Fruit fly (Drosophila melanogaster) whole organism, embryonic: ENCODE data around the gene GatB.

Experiments used
- Atf3 ChIP-seq: fragments of 200-800 bp; sonication (Bioruptor generic); optimal IDR thresholded peaks from 3 replicates; lab custom pipeline; 2016; ENCODE audit warnings: missing biosample characterization, missing genetic modification characterization
- BEAF-32 ChIP-seq: fragments of 200-800 bp; sonication (Bioruptor generic); optimal IDR thresholded peaks from 3 replicates; lab custom pipeline; 2017; ENCODE audit warnings: missing biosample characterization, missing genetic modification characterization, mild to moderate bottlenecking, moderate library complexity, missing genetic modification reagents
- BtbVII ChIP-seq: fragments of 200-800 bp; sonication (Bioruptor generic); optimal IDR thresholded peaks from 3 replicates; lab custom pipeline; 2017; ENCODE audit warnings: missing biosample characterization, mild to moderate bottlenecking, missing genetic modification characterization
- CG10267 ChIP-seq: fragments of 200-800 bp; sonication (Bioruptor generic); optimal IDR thresholded peaks from 2 replicates; lab custom pipeline; 2018; ENCODE audit warnings: missing biosample characterization, mild to moderate bottlenecking, missing genetic modification characterization, moderate library complexity
- CG10431 ChIP-seq: fragments of 200-800 bp; sonication (Bioruptor generic); optimal IDR thresholded peaks from 3 replicates; lab custom pipeline; 2018; ENCODE audit warnings: missing biosample characterization, mild to moderate bottlenecking, missing genetic modification characterization
- CG12236 ChIP-seq: fragments of 200-800 bp; sonication (Bioruptor generic); optimal IDR thresholded peaks from 2 replicates; lab custom pipeline; 2016; ENCODE audit warnings: missing biosample characterization, missing genetic modification characterization
- CG14710 ChIP-seq: fragments of 200-800 bp; sonication (Bioruptor generic); optimal IDR thresholded peaks from 3 replicates; lab custom pipeline; 2019; ENCODE audit warnings: missing biosample characterization, mild to moderate bottlenecking, missing genetic modification characterization, moderate library complexity
- CG14860 ChIP-seq: fragments of 200-800 bp; sonication (Bioruptor generic); IDR thresholded peaks from 3 replicates; pipeline ENCODE4 v1.3.6; 2022; ENCODE audit warnings: missing biosample characterization, missing genetic modification characterization; ENCODE audit not compliant: partially characterized antibody
- CG15514 ChIP-seq: fragments of 200-800 bp; sonication (Bioruptor generic); optimal IDR thresholded peaks from 3 replicates; lab custom pipeline; 2017; ENCODE audit warnings: missing biosample characterization, missing genetic modification characterization, mild to moderate bottlenecking, moderate library complexity, missing genetic modification reagents
- CG17385 ChIP-seq: fragments of 200-800 bp; sonication (Bioruptor generic); optimal IDR thresholded peaks from 3 replicates; lab custom pipeline; 2018; ENCODE audit warnings: missing biosample characterization, mild to moderate bottlenecking, missing genetic modification characterization
- CG17829 ChIP-seq: fragments of 200-800 bp; optimal IDR thresholded peaks from 2 replicates; lab custom pipeline; 2019; ENCODE audit warnings: missing biosample characterization, mild to moderate bottlenecking, missing genetic modification characterization, moderate library complexity
- CG2116 ChIP-seq: fragments of 200-800 bp; sonication (Bioruptor generic); optimal IDR thresholded peaks from 3 replicates; lab custom pipeline; 2018; ENCODE audit warnings: missing biosample characterization, mild to moderate bottlenecking, missing genetic modification characterization
- CG34224 ChIP-seq: fragments of 200-800 bp; sonication (Bioruptor generic); IDR thresholded peaks from 3 replicates; pipeline ENCODE4 v1.3.6; 2022; ENCODE audit warnings: missing biosample characterization, missing genetic modification characterization; ENCODE audit not compliant: partially characterized antibody
- CG3847 ChIP-seq: fragments of 200-800 bp; sonication (Bioruptor generic); IDR thresholded peaks from 2 replicates; pipeline ENCODE4 v1.3.6; 2022; ENCODE audit warnings: missing biosample characterization, missing genetic modification characterization
- CG42726 ChIP-seq: fragments of 200-800 bp; sonication (Bioruptor generic); IDR thresholded peaks from 2 replicates; pipeline ENCODE4 v1.3.6; 2022; ENCODE audit warnings: missing biosample characterization, missing genetic modification characterization; ENCODE audit not compliant: partially characterized antibody
- CG4707 ChIP-seq: fragments of 200-800 bp; sonication (Bioruptor generic); optimal IDR thresholded peaks from 2 replicates; lab custom pipeline; 2018; ENCODE audit warnings: missing biosample characterization, mild to moderate bottlenecking, missing genetic modification characterization, moderate library complexity
- CG7963 ChIP-seq: fragments of 200-800 bp; sonication (Bioruptor generic); IDR thresholded peaks from 3 replicates; pipeline ENCODE4 v1.3.6; 2022; ENCODE audit warnings: missing biosample characterization, missing genetic modification characterization; ENCODE audit not compliant: partially characterized antibody
- CG7987 ChIP-seq: fragments of 200-800 bp; sonication (Bioruptor generic); optimal IDR thresholded peaks from 2 replicates; lab custom pipeline; 2018; ENCODE audit warnings: missing biosample characterization, mild to moderate bottlenecking, missing genetic modification characterization, moderate library complexity
- CG9437 ChIP-seq: fragments of 200-800 bp; sonication (Bioruptor generic); optimal IDR thresholded peaks from 2 replicates; lab custom pipeline; 2018; ENCODE audit warnings: missing biosample characterization, mild to moderate bottlenecking, missing genetic modification characterization
- CHES-1-like ChIP-seq: fragments of 200-800 bp; sonication (Bioruptor generic); optimal IDR thresholded peaks from 2 replicates; lab custom pipeline; 2016; ENCODE audit warnings: missing biosample characterization, missing genetic modification characterization
- Dfd ChIP-seq, 2 experiments: fragments of >200 bp; optimal IDR thresholded peaks; 2 replicates each; lab custom pipeline; 2017; ENCODE audit warnings: missing biosample characterization in 2 of 2, missing genetic modification characterization in 2 of 2
- Dref ChIP-seq: fragments of 200-800 bp; sonication (Bioruptor generic); IDR thresholded peaks from 2 replicates; pipeline ENCODE4 v1.3.6; 2022; ENCODE audit warnings: missing biosample characterization, missing genetic modification characterization
- E2f2 ChIP-seq: fragments of 200-800 bp; sonication (Bioruptor generic); IDR thresholded peaks from 2 replicates; pipeline ENCODE4 v1.3.6; 2022; ENCODE audit warnings: missing biosample characterization, missing genetic modification characterization
- Elba2 ChIP-seq: fragments of 200-800 bp; sonication (Bioruptor generic); optimal IDR thresholded peaks from 3 replicates; lab custom pipeline; 2016; ENCODE audit warnings: missing biosample characterization, missing genetic modification characterization
- Gug ChIP-seq: fragments of 200-800 bp; sonication (Bioruptor generic); IDR thresholded peaks from 4 replicates; pipeline ENCODE4 v1.3.6; 2022; ENCODE audit warnings: missing biosample characterization, missing genetic modification characterization
- HmgZ ChIP-seq: fragments of 200-800 bp; sonication (Bioruptor generic); optimal IDR thresholded peaks from 2 replicates; lab custom pipeline; 2018; ENCODE audit warnings: missing biosample characterization, mild to moderate bottlenecking, missing genetic modification characterization
- Hsf ChIP-seq: fragments of 200-800 bp; sonication (Bioruptor generic); optimal IDR thresholded peaks from 3 replicates; lab custom pipeline; 2016; ENCODE audit warnings: missing biosample characterization, missing genetic modification characterization
- MBD-R2 ChIP-seq: fragments of 200-800 bp; sonication (Bioruptor generic); IDR thresholded peaks from 2 replicates; pipeline ENCODE4 v1.3.6; 2022; ENCODE audit warnings: missing biosample characterization, missing genetic modification characterization
- MESR4 ChIP-seq: fragments of 200-800 bp; sonication (Bioruptor generic); optimal IDR thresholded peaks from 2 replicates; lab custom pipeline; 2018; ENCODE audit warnings: missing biosample characterization, mild to moderate bottlenecking, missing genetic modification characterization, moderate library complexity
- MTF-1 ChIP-seq: fragments of 200-800 bp; sonication (Bioruptor generic); optimal IDR thresholded peaks from 2 replicates; lab custom pipeline; 2018; ENCODE audit warnings: missing biosample characterization, mild to moderate bottlenecking, missing genetic modification characterization, borderline replicate concordance
- Med ChIP-seq: fragments of 200-800 bp; sonication (Bioruptor generic); peaks from one replicate; lab custom pipeline; 2016; ENCODE audit warnings: missing biosample characterization, missing genetic modification characterization, mild to moderate bottlenecking, inconsistent platforms, moderate library complexity
- Myb ChIP-seq: fragments of 200-800 bp; sonication (Bioruptor generic); optimal IDR thresholded peaks from 2 replicates; lab custom pipeline; 2016; ENCODE audit warnings: missing biosample characterization, missing genetic modification characterization
- Nf-YB ChIP-seq: fragments of 200-800 bp; sonication (Bioruptor generic); optimal IDR thresholded peaks from 3 replicates; lab custom pipeline; 2019; ENCODE audit warnings: missing biosample characterization, mild to moderate bottlenecking, missing genetic modification characterization, moderate library complexity
- Opbp ChIP-seq: fragments of 200-800 bp; sonication (Bioruptor generic); IDR thresholded peaks from 3 replicates; pipeline ENCODE4 v1.3.6; 2022; ENCODE audit warnings: missing biosample characterization, missing genetic modification characterization; ENCODE audit not compliant: partially characterized antibody
- Sin3A ChIP-seq: fragments of >200 bp; optimal IDR thresholded peaks from 2 replicates; lab custom pipeline; 2018
- Sry-δ ChIP-seq: fragments of 200-800 bp; sonication (Bioruptor generic); optimal IDR thresholded peaks from 2 replicates; lab custom pipeline; 2016; ENCODE audit warnings: missing biosample characterization, missing genetic modification characterization
- Vsx1 ChIP-seq: fragments of 200-800 bp; sonication (Bioruptor generic); optimal IDR thresholded peaks from 2 replicates; lab custom pipeline; 2017; ENCODE audit warnings: missing biosample characterization, mild to moderate bottlenecking, missing genetic modification characterization, missing genetic modification reagents
- YL-1 ChIP-seq: fragments of 200-800 bp; sonication (Bioruptor generic); optimal IDR thresholded peaks from 3 replicates; lab custom pipeline; 2017; ENCODE audit warnings: missing biosample characterization, mild to moderate bottlenecking, missing genetic modification characterization
- bigmax ChIP-seq: fragments of 200-800 bp; sonication (Bioruptor generic); optimal IDR thresholded peaks from 2 replicates; lab custom pipeline; 2018; ENCODE audit warnings: missing biosample characterization, mild to moderate bottlenecking, missing genetic modification characterization
- crp ChIP-seq, 2 experiments: fragments of 200-800 bp; sonication (Bioruptor generic); optimal IDR thresholded peaks; 2 replicates in 1 of 2; 3 replicates in 1 of 2; lab custom pipeline; 2017; ENCODE audit warnings: missing biosample characterization in 2 of 2, missing genetic modification characterization in 2 of 2, mild to moderate bottlenecking in 1 of 2, moderate library complexity in 1 of 2
- gfzf ChIP-seq: fragments of 200-800 bp; sonication (Bioruptor generic); optimal IDR thresholded peaks from 2 replicates; lab custom pipeline; 2016; ENCODE audit warnings: missing biosample characterization, mild to moderate bottlenecking, missing genetic modification characterization, moderate library complexity
- hbn ChIP-seq: fragments of 200-800 bp; sonication (Bioruptor generic); IDR thresholded peaks from 2 replicates; pipeline ENCODE4 v1.3.6; 2022; ENCODE audit warnings: missing biosample characterization, missing genetic modification characterization; ENCODE audit not compliant: partially characterized antibody
- lbe ChIP-seq: fragments of 200-800 bp; sonication (Bioruptor generic); optimal IDR thresholded peaks from 2 replicates; lab custom pipeline; 2016; ENCODE audit warnings: missing biosample characterization, mild to moderate bottlenecking, missing genetic modification characterization
- maf-S ChIP-seq: fragments of 200-800 bp; sonication (Bioruptor generic); optimal IDR thresholded peaks from 2 replicates; lab custom pipeline; 2016; ENCODE audit warnings: missing biosample characterization, missing genetic modification characterization
- phol ChIP-seq: fragments of 200-800 bp; sonication (Bioruptor generic); optimal IDR thresholded peaks from 3 replicates; lab custom pipeline; 2018; ENCODE audit warnings: missing biosample characterization, mild to moderate bottlenecking, missing genetic modification characterization, moderate library complexity
- rib ChIP-seq: fragments of 200-800 bp; sonication (Bioruptor generic); IDR thresholded peaks from 2 replicates; pipeline ENCODE4 v1.3.6; 2022; ENCODE audit warnings: missing biosample characterization, missing genetic modification characterization
- scrt ChIP-seq: fragments of 200-800 bp; sonication (Bioruptor generic); optimal IDR thresholded peaks from 2 replicates; lab custom pipeline; 2018; ENCODE audit warnings: missing biosample characterization, mild to moderate bottlenecking, missing genetic modification characterization, moderate library complexity
- sens ChIP-seq: fragments of 200-800 bp; sonication (Bioruptor generic); peaks from one replicate; lab custom pipeline; 2016; ENCODE audit warnings: missing biosample characterization, missing genetic modification characterization
- trem ChIP-seq: fragments of 200-800 bp; optimal IDR thresholded peaks from 3 replicates; lab custom pipeline; 2019; ENCODE audit warnings: missing biosample characterization, mild to moderate bottlenecking, missing genetic modification characterization, moderate library complexity

GatB gene

dm6 chr3R:24134580-24134979, 4.5 kb upstream of the GatB start, which contains the start of gene Sec10 (continued):
- no peak for TF ChIP-seq BtbVII (GFP tag; lab: Kevin White, UChicago)
- TF ChIP-seq hbn (GFP tag; lab: Robert Waterston, UW), result peak; percentile 13; the same call in 1 of the 2 replicates
- peak; percentile 83 for TF ChIP-seq YL-1 (GFP tag; lab: Kevin White, UChicago)
- TF ChIP-seq scrt (GFP tag; lab: Kevin White, UChicago), result peak; percentile 85
- peak; percentile 12 for TF ChIP-seq CG4707 (GFP tag; lab: Kevin White, UChicago)
- TF ChIP-seq CG42726 (GFP tag; lab: Robert Waterston, UW), result no peak
- TF ChIP-seq Atf3, result no peak
- TF ChIP-seq MTF-1 (GFP tag; lab: Kevin White, UChicago), result peak; percentile 9
- TF ChIP-seq Hsf (GFP tag; lab: Kevin White, UChicago), result peak; percentile 3
- TF ChIP-seq Dref (GFP tag; lab: Robert Waterston, UW), result peak; percentile 41
- TF ChIP-seq CG12236 (GFP tag; lab: Kevin White, UChicago), result no peak
- TF ChIP-seq CG34224 (GFP tag; lab: Robert Waterston, UW), result 0 out of 3 replicates have a peak, but pooled peaks have one; percentile 25
- TF ChIP-seq CG15514 (GFP tag; lab: Kevin White, UChicago), result peak; percentile 17
- peak; percentile 54 for TF ChIP-seq CG9437 (GFP tag; lab: Kevin White, UChicago)
- peak; percentile 81 for TF ChIP-seq trem (tag; lab: Kevin White, UChicago)
- peak; percentile 23 for TF ChIP-seq Myb (GFP tag; lab: Kevin White, UChicago)
- no peak for TF ChIP-seq Vsx1 (GFP tag; lab: Kevin White, UChicago)
- TF ChIP-seq crp (GFP tag; optimal IDR thresholded peaks at IDR 0.05; lab: Kevin White, UChicago), result peak; percentile 90 to 97
- peak; percentile 6 for TF ChIP-seq Nf-YB (GFP tag; lab: Kevin White, UChicago)
- peak; percentile 22 for TF ChIP-seq CHES-1-like
- peak; percentile 36 for TF ChIP-seq bigmax (GFP tag; lab: Kevin White, UChicago)
- TF ChIP-seq BEAF-32, result peak; percentile 32
- TF ChIP-seq Sry-δ (GFP tag; lab: Kevin White, UChicago), result peak; percentile 14
- peak; percentile 89 for TF ChIP-seq E2f2 (GFP tag; lab: Robert Waterston, UW)
- peak; percentile 46; the same call in 1 of the 2 replicates for TF ChIP-seq CG3847 (GFP tag; lab: Robert Waterston, UW)
- no peak for TF ChIP-seq Gug (GFP tag; lab: Robert Waterston, UW)
- TF ChIP-seq CG14710 (tag; lab: Kevin White, UChicago), result peak; percentile 34
- TF ChIP-seq Med (GFP tag; lab: Kevin White, UChicago), result peak; percentile 67
- TF ChIP-seq CG17385 (GFP tag; lab: Kevin White, UChicago), result peak; percentile 97
- TF ChIP-seq Elba2, result peak; percentile 28
- peak; percentile 3 for TF ChIP-seq CG7987 (GFP tag; lab: Kevin White, UChicago)
- TF ChIP-seq CG17829, result peak; percentile 27
- TF ChIP-seq MBD-R2 (GFP tag; lab: Robert Waterston, UW), result peak; percentile 96
- TF ChIP-seq Opbp, result 0 out of 3 replicates have a peak, but pooled peaks have one; percentile 37
- peak; percentile 14 for TF ChIP-seq Sin3A (lab: Kevin White, UChicago)
- TF ChIP-seq MESR4 (GFP tag; lab: Kevin White, UChicago), result peak; percentile 55
- peak; percentile 55 for TF ChIP-seq lbe (GFP tag; lab: Kevin White, UChicago)
- TF ChIP-seq maf-S (GFP tag; lab: Kevin White, UChicago), result no peak
- peak; percentile 9 for TF ChIP-seq gfzf (GFP tag; lab: Kevin White, UChicago)
- TF ChIP-seq rib (GFP tag; lab: Robert Waterston, UW), result 0 out of 2 replicates have a peak, but pooled peaks have one; percentile 21
- no peak for TF ChIP-seq CG14860 (GFP tag; lab: Robert Waterston, UW)
- TF ChIP-seq CG7963 (GFP tag; lab: Robert Waterston, UW), result 0 out of 3 replicates have a peak, but pooled peaks have one; percentile 4
- TF ChIP-seq sens (GFP tag; lab: Kevin White, UChicago), result peak; percentile 86
- no peak for TF ChIP-seq Dfd (GFP tag; optimal IDR thresholded peaks at IDR 0.05; lab: Kevin White, UChicago)
- peak; percentile 7 for TF ChIP-seq phol (tag; lab: Kevin White, UChicago)
- peak; percentile 15 for TF ChIP-seq CG10431 (GFP tag; lab: Kevin White, UChicago)
- peak; percentile 43 for TF ChIP-seq HmgZ (tag; lab: Kevin White, UChicago)
- TF ChIP-seq CG10267 (tag; lab: Kevin White, UChicago), result peak; percentile 47
- peak; percentile 36 for TF ChIP-seq CG2116 (GFP tag; lab: Kevin White, UChicago)
